Worm (Caenorhabditis elegans) whole organism, L4/young adult: ENCODE measurements around the gene nhr-188.

Experiments
- W03F9.2 ChIP-seq: fragments of 150-350 bp; optimal IDR thresholded peaks from 2 replicates; lab custom pipeline; 2014; ENCODE audit warnings: missing biosample characterization, missing genetic modification characterization
- dao-5 ChIP-seq: sonication (generic microtip); optimal IDR thresholded peaks from 2 replicates; lab custom pipeline; 2016; ENCODE audit warnings: missing genotype, missing genetic modification characterization, moderate library complexity, missing compliant biosample characterization
- him-1 ChIP-seq: sonication (generic microtip); optimal IDR thresholded peaks from 2 replicates; lab custom pipeline; 2016; ENCODE audit warnings: missing genotype, missing genetic modification reagents, missing genetic modification characterization, missing compliant biosample characterization

nhr-188 gene

ce11 chrV:3877242-3877641, 19.6 kb upstream of the nhr-188 start:
- TF ChIP-seq dao-5 (tag; lab: Kevin White, UChicago) (no peak), him-1 (tag; lab: Kevin White, UChicago) (no peak), W03F9.2 (no peak)

ce11 chrV:3874102-3874744, 16.6 kb upstream of the nhr-188 start, which contains the start of gene nhr-158:
Gene nhr-158 (minus strand): TSS chrV:3874152.
- no peak for TF ChIP-seq dao-5 (tag; lab: Kevin White, UChicago)
- TF ChIP-seq him-1 (tag; lab: Kevin White, UChicago) = no peak
- no peak for TF ChIP-seq W03F9.2

ce11 chrV:3870359-3870758, 12.7 kb upstream of the nhr-188 start:
- no peak for TF ChIP-seq W03F9.2
- no peak for TF ChIP-seq dao-5 (tag; lab: Kevin White, UChicago)

- TF ChIP-seq him-1 (tag; lab: Kevin White, UChicago) (no peak), W03F9.2 (no peak), dao-5 (tag; lab: Kevin White, UChicago) (no peak)
Measured at ce11 chrV:3868905-3869304, 11.2 kb upstream of the nhr-188 start, which contains the start of gene nhr-157. Gene nhr-157 (minus strand): TSS chrV:3869005.

- TF ChIP-seq W03F9.2 = no peak
- TF ChIP-seq dao-5 (tag; lab: Kevin White, UChicago) = no peak
- TF ChIP-seq him-1 (tag; lab: Kevin White, UChicago) = no peak
Measured at ce11 chrV:3865273-3865672, 7.6 kb upstream of the nhr-188 start.

- no peak for TF ChIP-seq him-1 (tag; lab: Kevin White, UChicago)
- no peak for TF ChIP-seq W03F9.2
- TF ChIP-seq dao-5 (tag; lab: Kevin White, UChicago) = no peak
Measured at ce11 chrV:3862851-3863250, 5.2 kb upstream of the nhr-188 start, which contains the start of gene nhr-187. Gene nhr-187 (minus strand): TSS chrV:3862951.

- no peak for TF ChIP-seq W03F9.2
- no peak for TF ChIP-seq him-1 (tag; lab: Kevin White, UChicago)
- TF ChIP-seq dao-5 (tag; lab: Kevin White, UChicago) = no peak
Measured at ce11 chrV:3860123-3860522, 2.5 kb upstream of the nhr-188 start, which contains the start of gene nhr-189. Gene nhr-189 (minus strand): TSS chrV:3860243.

- TF ChIP-seq him-1 (tag; lab: Kevin White, UChicago) (no peak), dao-5 (tag; lab: Kevin White, UChicago) (no peak), W03F9.2 (no peak)
Measured at ce11 chrV:3855916-3856315, 1.7 kb downstream of the nhr-188 start.

ce11 chrV:3854847-3855246, 2.8 kb downstream of the nhr-188 start, which contains the start of gene nhr-186:
Gene nhr-186 (minus strand): TSS chrV:3854947.
- no peak for TF ChIP-seq W03F9.2
- TF ChIP-seq dao-5 (tag; lab: Kevin White, UChicago) = no peak
- no peak for TF ChIP-seq him-1 (tag; lab: Kevin White, UChicago)

- TF ChIP-seq dao-5 (tag; lab: Kevin White, UChicago) (no peak), him-1 (tag; lab: Kevin White, UChicago) (no peak), W03F9.2 (no peak)
Measured at ce11 chrV:3851760-3852159, 5.9 kb downstream of the nhr-188 start.

- TF ChIP-seq him-1 (tag; lab: Kevin White, UChicago) = no peak
- TF ChIP-seq W03F9.2 = no peak
- TF ChIP-seq dao-5 (tag; lab: Kevin White, UChicago) = no peak
Measured at ce11 chrV:3847268-3847667, 10.4 kb downstream of the nhr-188 start, which contains the start of gene nhr-185. Gene nhr-185 (minus strand): TSS chrV:3847368.

- TF ChIP-seq him-1 (tag; lab: Kevin White, UChicago) = no peak
Measured at ce11 chrV:3843926-3844325, 13.7 kb downstream of the nhr-188 start, which contains the start of gene ugt-32. Gene ugt-32 (minus strand): TSS chrV:3844007.

- no peak for TF ChIP-seq dao-5 (tag; lab: Kevin White, UChicago)
- TF ChIP-seq him-1 (tag; lab: Kevin White, UChicago) = no peak
- TF ChIP-seq W03F9.2 = no peak
Measured at ce11 chrV:3841462-3841861, 16.2 kb downstream of the nhr-188 start.

- TF ChIP-seq dao-5 (tag; lab: Kevin White, UChicago) (no peak), him-1 (tag; lab: Kevin White, UChicago) (no peak), W03F9.2 (no peak)
Measured at ce11 chrV:3832661-3833060, 25.0 kb downstream of the nhr-188 start.

ce11 chrV:3832103-3832502, 25.6 kb downstream of the nhr-188 start:
- no peak for TF ChIP-seq dao-5 (tag; lab: Kevin White, UChicago)
- TF ChIP-seq him-1 (tag; lab: Kevin White, UChicago) = no peak
- no peak for TF ChIP-seq W03F9.2
